Fruit fly (Drosophila melanogaster): ENCODE measurements around the gene plum.

DNA sequence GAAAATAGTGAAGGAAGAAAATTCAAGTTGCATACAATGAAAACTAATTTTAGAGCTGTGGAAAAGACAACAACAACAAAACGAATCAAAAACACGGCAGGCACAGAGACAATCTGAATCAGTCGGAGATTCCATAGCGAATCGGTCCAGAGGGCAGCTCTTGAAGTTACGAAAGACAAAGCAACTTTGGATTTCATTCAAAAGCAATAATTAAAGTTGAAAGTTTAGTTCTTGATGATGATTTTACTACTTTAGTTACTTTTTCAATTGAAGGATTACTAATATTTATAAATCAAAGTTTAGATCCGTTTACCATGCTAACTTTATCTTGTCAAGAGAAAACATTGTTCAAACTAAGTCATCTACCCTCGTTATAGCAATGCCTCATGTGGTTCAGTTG lies 91.7 kb downstream of the plum start:
- TF ChIP-seq CG8478 (optimal IDR thresholded peaks at IDR 0.05): no peak
- TF ChIP-seq psq (optimal IDR thresholded peaks at IDR 0.05): no peak
- TF ChIP-seq usp (GFP tag; optimal IDR thresholded peaks at IDR 0.05): no peak
- TF ChIP-seq pan (optimal IDR thresholded peaks at IDR 0.05): no peak
- TF ChIP-seq Dll (optimal IDR thresholded peaks at IDR 0.05): no peak
- TF ChIP-seq EcR (GFP tag; optimal IDR thresholded peaks at IDR 0.05): no peak

Measured in whole organism.